Worm (Caenorhabditis elegans): ENCODE measurements around the gene gst-35.

Gene gst-35

ce11 chrII:15164453-15164852 is 20.7 kb downstream of the gst-35 start, which contains the start of gene gst-26:
gst-26 (minus strand) TSS chrII:15164553.
- TF ChIP-seq unc-62 (GFP tag; optimal IDR thresholded peaks at IDR 0.05) (no peak), drap-1 (GFP tag; optimal IDR thresholded peaks at IDR 0.05) (no peak), mep-1 (tag; optimal IDR thresholded peaks at IDR 0.05) (no peak), hlh-1 (tag; optimal IDR thresholded peaks at IDR 0.05) (no peak), unc-120 (tag; optimal IDR thresholded peaks at IDR 0.05; ENCODE audit: poor library complexity, severe bottlenecking) (no peak), zip-8 (tag; optimal IDR thresholded peaks at IDR 0.05) (no peak), unc-39 (tag; optimal IDR thresholded peaks at IDR 0.05) (no peak), flh-1 (GFP tag; optimal IDR thresholded peaks at IDR 0.05) (no peak), ceh-39 (tag; optimal IDR thresholded peaks at IDR 0.05) (no peak), cnd-1 (tag; optimal IDR thresholded peaks at IDR 0.05) (no peak), nhr-28 (tag; optimal IDR thresholded peaks at IDR 0.05) (no peak), nhr-76 (tag; optimal IDR thresholded peaks at IDR 0.05) (no peak), mls-2 (tag; optimal IDR thresholded peaks at IDR 0.05) (no peak), snpc-4 (tag; optimal IDR thresholded peaks at IDR 0.05) (no peak), elt-3 (tag; optimal IDR thresholded peaks at IDR 0.05) (no peak), lsy-2 (tag; optimal IDR thresholded peaks at IDR 0.05) (no peak), bed-3 (GFP tag; optimal IDR thresholded peaks at IDR 0.05) (no peak), blmp-1 (tag; optimal IDR thresholded peaks at IDR 0.05) (no peak)

- TF ChIP-seq nhr-28 (tag; optimal IDR thresholded peaks at IDR 0.05), result no peak
- no peak for TF ChIP-seq nhr-2 (tag; optimal IDR thresholded peaks at IDR 0.05)
- no peak for TF ChIP-seq snpc-4 (tag; optimal IDR thresholded peaks at IDR 0.05)
- TF ChIP-seq lsy-2 (tag; optimal IDR thresholded peaks at IDR 0.05), result no peak
- TF ChIP-seq pha-4 (tag; optimal IDR thresholded peaks at IDR 0.05), result no peak
- TF ChIP-seq mab-5 (tag; optimal IDR thresholded peaks at IDR 0.05), result no peak
- TF ChIP-seq ceh-83 (GFP tag; optimal IDR thresholded peaks at IDR 0.05), result no peak
- TF ChIP-seq zip-8 (tag; optimal IDR thresholded peaks at IDR 0.05), result no peak
- TF ChIP-seq elt-3 (tag; optimal IDR thresholded peaks at IDR 0.05), result no peak
- TF ChIP-seq nhr-12 (tag; optimal IDR thresholded peaks at IDR 0.05), result no peak
- TF ChIP-seq hlh-1 (tag; optimal IDR thresholded peaks at IDR 0.05), result no peak
- no peak for TF ChIP-seq bed-3 (GFP tag; optimal IDR thresholded peaks at IDR 0.05)
- no peak for TF ChIP-seq nhr-76 (tag; optimal IDR thresholded peaks at IDR 0.05)
- TF ChIP-seq lin-32 (GFP tag; optimal IDR thresholded peaks at IDR 0.05), result no peak
- no peak for TF ChIP-seq sem-2 (GFP tag; optimal IDR thresholded peaks at IDR 0.05)
- no peak for TF ChIP-seq unc-39 (tag; optimal IDR thresholded peaks at IDR 0.05)
- no peak for TF ChIP-seq ztf-11 (tag; optimal IDR thresholded peaks at IDR 0.05)
Measured at ce11 chrII:15158364-15158763, 26.8 kb downstream of the gst-35 start.

DNA sequence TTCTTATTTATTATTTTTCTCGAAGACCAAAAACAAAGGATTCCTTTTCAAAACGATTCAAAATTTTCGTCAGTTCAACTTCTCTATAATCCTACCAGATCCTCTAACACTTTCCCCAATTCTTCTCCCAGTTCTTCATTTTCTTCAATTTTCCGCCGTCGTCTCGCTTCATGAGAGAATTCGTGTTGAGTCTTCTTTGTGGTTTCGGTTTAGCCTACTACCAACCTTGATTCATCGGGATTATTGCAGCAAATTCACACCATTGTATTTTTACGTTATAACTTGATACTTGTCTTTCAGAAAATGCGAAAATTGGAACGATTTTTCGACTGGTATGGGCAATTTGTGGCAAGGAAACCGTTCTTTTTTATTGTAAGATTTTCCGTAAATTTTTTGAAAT is 27.3 kb downstream of the gst-35 start, which contains the start of gene ptr-20:
Gene ptr-20 (plus strand): TSS at position 301 of the 400 bp plus-strand sequence.
- no peak for TF ChIP-seq tbx-8 (GFP tag; optimal IDR thresholded peaks at IDR 0.05)

- TF ChIP-seq mep-1 (tag; optimal IDR thresholded peaks at IDR 0.05), result no peak
Measured at ce11 chrII:15148442-15148841, 36.7 kb downstream of the gst-35 start.

DNA sequence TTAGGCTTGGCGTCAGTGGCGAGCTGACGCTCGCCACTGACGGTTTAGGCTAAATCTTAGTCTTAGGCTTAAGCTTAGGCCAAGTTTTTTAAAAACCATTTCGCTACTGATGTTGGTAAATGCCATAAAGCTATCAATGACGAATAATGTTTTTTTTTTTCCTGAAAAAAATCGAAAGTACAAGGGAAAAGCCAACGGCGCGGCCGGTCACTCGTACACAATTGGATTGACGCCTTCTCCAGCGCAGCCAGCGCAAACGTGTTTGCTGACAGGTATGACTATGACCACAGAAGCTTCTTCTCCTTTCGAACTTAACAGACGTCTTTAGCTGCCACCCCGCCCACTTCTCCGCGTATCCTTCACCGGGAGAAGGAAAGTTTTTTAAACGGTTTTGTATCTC is 39.6 kb downstream of the gst-35 start, which contains the start of gene Y53F4B.27:
Gene Y53F4B.27 (plus strand): TSS at position 301 of the 400 bp plus-strand sequence.
- TF ChIP-seq flh-1 (GFP tag; optimal IDR thresholded peaks at IDR 0.05) (no peak), unc-62 (GFP tag; optimal IDR thresholded peaks at IDR 0.05) (no peak), pha-4 (tag; optimal IDR thresholded peaks at IDR 0.05) (no peak), elt-3 (tag; optimal IDR thresholded peaks at IDR 0.05) (no peak)

ce11 chrII:15143729-15144128 is 41.5 kb downstream of the gst-35 start:
- no peak for TF ChIP-seq M03D4.4 (tag; optimal IDR thresholded peaks at IDR 0.05)
- no peak for TF ChIP-seq blmp-1 (tag; optimal IDR thresholded peaks at IDR 0.05)
- no peak for TF ChIP-seq unc-120 (tag; optimal IDR thresholded peaks at IDR 0.05; ENCODE audit: poor library complexity, severe bottlenecking)
- TF ChIP-seq ztf-11 (tag; optimal IDR thresholded peaks at IDR 0.05), result no peak
- no peak for TF ChIP-seq sptf-1 (tag; optimal IDR thresholded peaks at IDR 0.05)
- no peak for TF ChIP-seq pha-4 (tag; optimal IDR thresholded peaks at IDR 0.05)
- TF ChIP-seq sem-2 (GFP tag; optimal IDR thresholded peaks at IDR 0.05), result no peak
- TF ChIP-seq elt-3 (tag; optimal IDR thresholded peaks at IDR 0.05), result no peak
- TF ChIP-seq cnd-1 (tag; optimal IDR thresholded peaks at IDR 0.05), result no peak
- no peak for TF ChIP-seq ham-2 (GFP tag; optimal IDR thresholded peaks at IDR 0.05)
- TF ChIP-seq ceh-83 (GFP tag; optimal IDR thresholded peaks at IDR 0.05), result no peak
- TF ChIP-seq nhr-76 (tag; optimal IDR thresholded peaks at IDR 0.05), result no peak
- TF ChIP-seq unc-39 (tag; optimal IDR thresholded peaks at IDR 0.05), result no peak
- TF ChIP-seq tbx-8 (GFP tag; optimal IDR thresholded peaks at IDR 0.05), result no peak
- no peak for TF ChIP-seq flh-1 (GFP tag; optimal IDR thresholded peaks at IDR 0.05)
- TF ChIP-seq drap-1 (GFP tag; optimal IDR thresholded peaks at IDR 0.05), result no peak
- no peak for TF ChIP-seq mls-2 (tag; optimal IDR thresholded peaks at IDR 0.05)
